Worm (Caenorhabditis elegans): ENCODE results near the gene nlp-41.

nlp-41 gene

ce11 chrII:14573315-14573714 lies 22.6 kb downstream of the nlp-41 start, which contains the start of gene madf-5:
TSS of gene madf-5 (plus strand) at chrII:14573615.
- TF ChIP-seq fkh-4 (tag; optimal IDR thresholded peaks at IDR 0.05; ENCODE audit: borderline replicate concordance) (no peak), hlh-17 (GFP tag; optimal IDR thresholded peaks at IDR 0.05; ENCODE audit: borderline replicate concordance) (no peak), fos-1 (tag; optimal IDR thresholded peaks at IDR 0.05) (no peak), ceh-82 (tag; optimal IDR thresholded peaks at IDR 0.05) (no peak), fkh-10 (GFP tag; optimal IDR thresholded peaks at IDR 0.05) (no peak), ceh-90 (tag; optimal IDR thresholded peaks at IDR 0.05) (no peak), elt-2 (tag; optimal IDR thresholded peaks at IDR 0.05) (no peak), Y116A8C.19 (tag; optimal IDR thresholded peaks at IDR 0.05; ENCODE audit: borderline replicate concordance) (no peak), unc-30 (tag; optimal IDR thresholded peaks at IDR 0.05) (no peak), fkh-8 (tag; optimal IDR thresholded peaks at IDR 0.05) (no peak), zag-1 (tag; optimal IDR thresholded peaks at IDR 0.05) (no peak), nhr-71 (tag; optimal IDR thresholded peaks at IDR 0.05) (no peak), lin-14 (GFP tag; optimal IDR thresholded peaks at IDR 0.05) (no peak), C16A3.4 (tag; optimal IDR thresholded peaks at IDR 0.05) (no peak), tlp-1 (tag; optimal IDR thresholded peaks at IDR 0.05) (no peak)

- no peak for TF ChIP-seq mef-2 (tag; optimal IDR thresholded peaks at IDR 0.05)
Observed at ce11 chrII:14574790-14575189, 24.1 kb downstream of the nlp-41 start.

- TF ChIP-seq ceh-88 (GFP tag; IDR thresholded peaks at IDR 0.05), result no peak
- no peak for TF ChIP-seq lsy-2 (tag; optimal IDR thresholded peaks at IDR 0.05)
- no peak for TF ChIP-seq nhr-85 (tag)
- TF ChIP-seq blmp-1 (tag; optimal IDR thresholded peaks at IDR 0.05), result no peak
- no peak for TF ChIP-seq nhr-12 (tag; optimal IDR thresholded peaks at IDR 0.05)
- TF ChIP-seq unc-130 (tag; optimal IDR thresholded peaks at IDR 0.05), result no peak
- no peak for TF ChIP-seq elt-3 (tag; optimal IDR thresholded peaks at IDR 0.05)
- no peak for TF ChIP-seq aha-1 (tag; optimal IDR thresholded peaks at IDR 0.05)
- no peak for TF ChIP-seq mab-9 (GFP tag; IDR thresholded peaks at IDR 0.05)
- TF ChIP-seq mef-2 (tag; optimal IDR thresholded peaks at IDR 0.05), result no peak
- no peak for TF ChIP-seq unc-86 (tag; optimal IDR thresholded peaks at IDR 0.05)
- no peak for TF ChIP-seq skn-1 (tag; optimal IDR thresholded peaks at IDR 0.05)
- TF ChIP-seq tbx-2 (tag; optimal IDR thresholded peaks at IDR 0.05), result no peak
- no peak for TF ChIP-seq dsc-1 (tag; optimal IDR thresholded peaks at IDR 0.05)
Observed at ce11 chrII:14576429-14576828, 25.7 kb downstream of the nlp-41 start, which contains the start of gene C01G12.13. TSS of gene C01G12.13 (plus strand) at chrII:14576729.

- TF ChIP-seq isw-1 (GFP tag; IDR thresholded peaks at IDR 0.05) (no peak), alr-1 (tag; optimal IDR thresholded peaks at IDR 0.05; ENCODE audit: borderline replicate concordance) (no peak), vab-15 (tag; optimal IDR thresholded peaks at IDR 0.05) (no peak), C04F5.9 (tag; optimal IDR thresholded peaks at IDR 0.05) (no peak), efl-1 (optimal IDR thresholded peaks at IDR 0.05) (no peak), efl-1 (GFP tag; optimal IDR thresholded peaks at IDR 0.05 in 1 of 2) (no peak), xbp-1 (tag; optimal IDR thresholded peaks at IDR 0.05) (no peak), rnt-1 (tag; optimal IDR thresholded peaks at IDR 0.05) (no peak), pax-3 (tag; optimal IDR thresholded peaks at IDR 0.05) (no peak), fkh-4 (tag; optimal IDR thresholded peaks at IDR 0.05; ENCODE audit: borderline replicate concordance) (no peak), nhr-28 (tag; optimal IDR thresholded peaks at IDR 0.05) (no peak), nhr-11 (tag; optimal IDR thresholded peaks at IDR 0.05) (no peak), lin-39 (tag; optimal IDR thresholded peaks at IDR 0.05) (no peak)
Observed at ce11 chrII:14578013-14578412, 27.3 kb downstream of the nlp-41 start, which contains the start of gene nspb-7. TSS of gene nspb-7 (plus strand) at chrII:14578313.

Data from whole organism, L1 larva.